Worm (Caenorhabditis elegans) whole organism, young adult: Measurements from ENCODE around the gene str-40.
A peak's percentile ranks its signal among the peaks of the same experiment; 100 is the strongest.

Experiments used
- B0035.1 ChIP-seq: sonication (generic microtip); optimal IDR thresholded peaks from 2 replicates; lab custom pipeline; 2016; ENCODE audit warnings: missing genetic modification characterization, mild to moderate bottlenecking, missing compliant biosample characterization, missing genotype, missing genetic modification reagents
- F23B12.7 ChIP-seq: sonication (generic microtip); optimal IDR thresholded peaks from 2 replicates; lab custom pipeline; 2017; ENCODE audit warnings: missing genetic modification characterization, mild to moderate bottlenecking, missing compliant biosample characterization, antibody characterized with exemption, moderate library complexity; ENCODE audit not compliant: insufficient read depth
- F39B2.1 ChIP-seq: fragments of 200-800 bp; sonication (Bioruptor generic); IDR thresholded peaks from 2 replicates; pipeline ENCODE4 v1.3.6; 2022; ENCODE audit warnings: missing genetic modification reagents, missing genetic modification characterization, missing compliant biosample characterization
- T07F8.4 ChIP-seq: sonication (generic microtip); optimal IDR thresholded peaks from 2 replicates; lab custom pipeline; 2016; ENCODE audit warnings: mild to moderate bottlenecking, missing genetic modification characterization, moderate library complexity, missing compliant biosample characterization
- Y53F4B.3 ChIP-seq: fragments of 200-800 bp; sonication (Bioruptor generic); IDR thresholded peaks from 2 replicates; pipeline ENCODE4 v1.3.6; 2022; ENCODE audit warnings: missing genetic modification reagents, missing genetic modification characterization, missing compliant biosample characterization
- ama-1 ChIP-seq, 3 experiments: fragments of 150-350 bp in 1 of 3; sonication (generic microtip) in 2 of 3; optimal IDR thresholded peaks; 2 replicates each; lab custom pipeline; 2014 to 2018; ENCODE audit warnings: missing biosample characterization in 2 of 3, missing genetic modification characterization in 2 of 3, missing genetic modification reagents in 2 of 3
- aptf-2 ChIP-seq: fragments of 200-800 bp; sonication (Bioruptor generic); conservative IDR thresholded peaks from 2 replicates; pipeline ENCODE4 v1.3.6; 2022; ENCODE audit warnings: missing genetic modification reagents, missing genetic modification characterization, missing compliant biosample characterization
- aptf-3 ChIP-seq: fragments of 200-800 bp; sonication (Bioruptor generic); IDR thresholded peaks from 2 replicates; pipeline ENCODE4 v1.3.6; 2022; ENCODE audit warnings: missing genetic modification characterization, missing compliant biosample characterization
- attf-6 ChIP-seq: fragments of 200-800 bp; sonication (Bioruptor generic); IDR thresholded peaks from 2 replicates; pipeline ENCODE4 v1.3.6; 2022; ENCODE audit warnings: missing genetic modification reagents, missing genetic modification characterization, missing compliant biosample characterization
- ccch-3 ChIP-seq: fragments of 200-800 bp; sonication (Bioruptor generic); optimal IDR thresholded peaks from 2 replicates; lab custom pipeline; 2018; ENCODE audit warnings: mild to moderate bottlenecking, missing genetic modification characterization, missing compliant biosample characterization
- cebp-1 ChIP-seq, 2 experiments: fragments of 200-800 bp in 1 of 2; sonication (Bioruptor generic) in 1 of 2; sonication (generic microtip) in 1 of 2; IDR thresholded peaks in 1 of 2; optimal IDR thresholded peaks in 1 of 2; 2 replicates each; pipeline versions ENCODE4 v1.3.6 to Lab custom; 2017 to 2022; ENCODE audit warnings: missing compliant biosample characterization in 2 of 2, missing genetic modification characterization in 2 of 2, mild to moderate bottlenecking in 1 of 2, missing genetic modification reagents in 1 of 2, moderate library complexity in 1 of 2
- ceh-27 ChIP-seq: fragments of 200-800 bp; sonication (Bioruptor generic); optimal IDR thresholded peaks from 2 replicates; lab custom pipeline; 2018; ENCODE audit warnings: mild to moderate bottlenecking, missing genetic modification characterization, moderate library complexity, missing compliant biosample characterization
- chd-7 ChIP-seq: sonication (generic microtip); optimal IDR thresholded peaks from 2 replicates; lab custom pipeline; 2016; ENCODE audit warnings: mild to moderate bottlenecking, missing genetic modification characterization, moderate library complexity, missing compliant biosample characterization
- dox-1 ChIP-seq: fragments of 200-800 bp; sonication (Bioruptor generic); IDR thresholded peaks from 2 replicates; pipeline ENCODE4 v1.3.6; 2022; ENCODE audit warnings: missing genetic modification reagents, missing genetic modification characterization, missing compliant biosample characterization
- dpl-1 ChIP-seq: fragments of 150-350 bp; optimal IDR thresholded peaks from 2 replicates; lab custom pipeline; 2014; ENCODE audit warnings: missing biosample characterization, missing genetic modification reagents, missing genetic modification characterization
- gei-17 ChIP-seq: fragments of 200-800 bp; sonication (Bioruptor generic); optimal IDR thresholded peaks from 2 replicates; lab custom pipeline; 2018; ENCODE audit warnings: mild to moderate bottlenecking, missing genetic modification characterization, missing compliant biosample characterization
- hmg-1.2 ChIP-seq: fragments of 200-800 bp; sonication (Bioruptor generic); IDR thresholded peaks from 2 replicates; pipeline ENCODE4 v1.3.6; 2022; ENCODE audit warnings: missing genetic modification reagents, missing genetic modification characterization, missing compliant biosample characterization
- hmg-20 ChIP-seq: fragments of 200-800 bp; sonication (Bioruptor generic); IDR thresholded peaks from 2 replicates; pipeline ENCODE4 v1.3.6; 2022; ENCODE audit warnings: missing genetic modification reagents, missing genetic modification characterization, missing compliant biosample characterization
- hrde-1 ChIP-seq: sonication (generic microtip); optimal IDR thresholded peaks from 2 replicates; lab custom pipeline; 2016; ENCODE audit warnings: missing genetic modification characterization, mild to moderate bottlenecking, missing compliant biosample characterization, moderate library complexity, missing genotype, missing genetic modification reagents, borderline replicate concordance
- let-526 ChIP-seq: fragments of 200-800 bp; sonication (Bioruptor generic); IDR thresholded peaks from 2 replicates; pipeline ENCODE4 v1.3.6; 2022; ENCODE audit warnings: missing genetic modification reagents, missing genetic modification characterization, missing compliant biosample characterization
- let-607 ChIP-seq, 2 experiments: fragments of 200-800 bp in 1 of 2; sonication (Bioruptor generic) in 1 of 2; sonication (generic microtip) in 1 of 2; optimal IDR thresholded peaks; 2 replicates each; lab custom pipeline; 2016 to 2018; ENCODE audit warnings: mild to moderate bottlenecking in 2 of 2, missing compliant biosample characterization in 2 of 2, missing genetic modification characterization in 2 of 2, moderate library complexity in 2 of 2, missing genotype in 1 of 2
- lin-26 ChIP-seq: fragments of 200-800 bp; sonication (Bioruptor generic); IDR thresholded peaks from 2 replicates; pipeline ENCODE4 v1.3.6; 2022; ENCODE audit warnings: missing genetic modification reagents, missing genetic modification characterization, missing compliant biosample characterization
- lsy-27 ChIP-seq: sonication (generic microtip); optimal IDR thresholded peaks from 2 replicates; lab custom pipeline; 2017; ENCODE audit warnings: missing genetic modification characterization, mild to moderate bottlenecking, missing compliant biosample characterization, antibody characterized with exemption, missing genotype, borderline replicate concordance; ENCODE audit not compliant: insufficient read depth
- madf-3 ChIP-seq: fragments of 200-800 bp; sonication (Bioruptor generic); IDR thresholded peaks from 2 replicates; pipeline ENCODE4 v1.3.6; 2022; ENCODE audit warnings: missing genetic modification reagents, missing genetic modification characterization, missing compliant biosample characterization
- madf-8 ChIP-seq: fragments of 200-800 bp; sonication (Bioruptor generic); conservative IDR thresholded peaks from 2 replicates; pipeline ENCODE4 v1.3.6; 2022; ENCODE audit warnings: missing genetic modification reagents, missing genetic modification characterization, missing compliant biosample characterization
- mel-28 ChIP-seq: sonication (generic microtip); optimal IDR thresholded peaks from 2 replicates; lab custom pipeline; 2016; ENCODE audit warnings: borderline replicate concordance, mild to moderate bottlenecking, missing genetic modification characterization, missing compliant biosample characterization
- mxl-1 ChIP-seq: sonication (generic microtip); optimal IDR thresholded peaks from 2 replicates; lab custom pipeline; 2016; ENCODE audit warnings: missing genetic modification characterization, missing compliant biosample characterization
- nhr-120 ChIP-seq: fragments of 200-800 bp; sonication (Bioruptor generic); IDR thresholded peaks from 2 replicates; pipeline ENCODE4 v1.3.6; 2022; ENCODE audit warnings: missing genetic modification characterization, missing compliant biosample characterization
- nhr-179 ChIP-seq: sonication (generic microtip); optimal IDR thresholded peaks from 2 replicates; lab custom pipeline; 2016; ENCODE audit warnings: mild to moderate bottlenecking, missing genetic modification characterization, missing compliant biosample characterization
- nhr-27 ChIP-seq: fragments of 200-800 bp; sonication (Bioruptor generic); optimal IDR thresholded peaks from 2 replicates; lab custom pipeline; 2018; ENCODE audit warnings: mild to moderate bottlenecking, missing genetic modification characterization, moderate library complexity, missing compliant biosample characterization
- rcor-1 ChIP-seq: fragments of 200-800 bp; sonication (Bioruptor generic); IDR thresholded peaks from 2 replicates; pipeline ENCODE4 v1.3.6; 2022; ENCODE audit warnings: missing genetic modification reagents, missing genetic modification characterization, missing compliant biosample characterization
- repo-1 ChIP-seq: sonication (generic microtip); optimal IDR thresholded peaks from 2 replicates; lab custom pipeline; 2017; ENCODE audit warnings: mild to moderate bottlenecking, missing genetic modification characterization, missing compliant biosample characterization
- sdz-38 ChIP-seq: sonication (generic microtip); optimal IDR thresholded peaks from 2 replicates; lab custom pipeline; 2016; ENCODE audit warnings: missing genotype, missing genetic modification characterization, missing compliant biosample characterization
- tbx-9 ChIP-seq: sonication (generic microtip); optimal IDR thresholded peaks from 2 replicates; lab custom pipeline; 2016; ENCODE audit warnings: borderline replicate concordance, missing genetic modification characterization, inconsistent platforms, missing compliant biosample characterization
- tlf-1 ChIP-seq: fragments of 200-800 bp; sonication (Bioruptor generic); optimal IDR thresholded peaks from 2 replicates; lab custom pipeline; 2018; ENCODE audit warnings: mild to moderate bottlenecking, missing genetic modification characterization, missing compliant biosample characterization
- unc-130 ChIP-seq: sonication (generic microtip); optimal IDR thresholded peaks from 2 replicates; lab custom pipeline; 2016; ENCODE audit warnings: missing genetic modification reagents, missing genetic modification characterization, missing compliant biosample characterization
- zfh-2 ChIP-seq: fragments of 200-800 bp; sonication (Bioruptor generic); conservative IDR thresholded peaks from 2 replicates; pipeline ENCODE4 v1.3.6; 2022; ENCODE audit warnings: missing genetic modification reagents, missing genetic modification characterization, missing compliant biosample characterization
- ztf-26 ChIP-seq: sonication (generic microtip); optimal IDR thresholded peaks from 2 replicates; lab custom pipeline; 2017; ENCODE audit warnings: missing genetic modification characterization, missing compliant biosample characterization

The str-40 gene

DNA sequence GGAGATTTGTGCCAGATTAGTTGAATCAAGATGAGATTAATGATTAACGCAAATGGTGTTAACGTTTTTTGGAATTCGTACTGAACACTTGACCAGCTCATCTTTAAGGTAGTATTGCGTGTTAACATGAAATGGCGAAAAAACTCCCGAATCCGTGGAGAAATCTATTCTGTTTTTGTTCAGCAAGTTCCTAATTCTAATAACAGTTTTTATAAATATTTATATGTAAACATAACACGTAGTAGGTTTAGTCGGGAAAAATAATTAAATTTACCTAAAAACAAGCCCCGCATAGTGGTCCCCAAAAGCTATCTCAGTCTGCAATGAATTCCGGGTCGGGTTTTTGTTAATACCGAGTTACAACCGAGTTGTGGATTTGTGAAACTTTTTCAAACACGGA is 10.0 kb downstream of the str-40 start, which contains the start of gene str-244:
str-244 (minus strand) TSS at position 101 of the 400 bp plus-strand sequence.
- TF ChIP-seq attf-6 (GFP tag; lab: Robert Waterston, UW) (no peak), lsy-27 (no peak), ztf-26 (tag; lab: Kevin White, UChicago) (no peak)

- TF ChIP-seq ama-1 (optimal IDR thresholded peaks at IDR 0.05; lab: Kevin White, UChicago) (no peak), ama-1 (GFP tag; optimal IDR thresholded peaks at IDR 0.05; lab: Kevin White, UChicago) (no peak), hrde-1 (tag; lab: Kevin White, UChicago) (no peak), let-607 (tag; optimal IDR thresholded peaks at IDR 0.05; lab: Kevin White, UChicago) (no peak), ceh-27 (GFP tag; lab: Kevin White, UChicago) (no peak), F39B2.1 (GFP tag; lab: Robert Waterston, UW) (no peak), dox-1 (GFP tag; lab: Robert Waterston, UW) (no peak), cebp-1 (GFP tag; IDR thresholded peaks at IDR 0.05; lab: Robert Waterston, UW) (no peak), cebp-1 (tag; optimal IDR thresholded peaks at IDR 0.05; lab: Kevin White, UChicago) (no peak), nhr-179 (tag; lab: Kevin White, UChicago) (no peak), F23B12.7 (tag; lab: Kevin White, UChicago) (no peak), sdz-38 (tag; lab: Kevin White, UChicago) (no peak), nhr-27 (tag; lab: Kevin White, UChicago) (no peak), aptf-3 (GFP tag; lab: Robert Waterston, UW) (no peak), repo-1 (tag; lab: Kevin White, UChicago) (no peak), lin-26 (no peak), madf-8 (GFP tag; lab: Robert Waterston, UW) (no peak), nhr-120 (no peak), hmg-1.2 (GFP tag; lab: Robert Waterston, UW) (no peak), mxl-1 (tag; lab: Kevin White, UChicago) (no peak)
- TF ChIP-seq, all 124 proteins: peak for 0
These were observed 14.7 kb downstream of the str-40 start, which contains the start of gene C50H11.8 for ce11 chrV:3054254-3054653. C50H11.8 (plus strand) TSS chrV:3054554.

DNA sequence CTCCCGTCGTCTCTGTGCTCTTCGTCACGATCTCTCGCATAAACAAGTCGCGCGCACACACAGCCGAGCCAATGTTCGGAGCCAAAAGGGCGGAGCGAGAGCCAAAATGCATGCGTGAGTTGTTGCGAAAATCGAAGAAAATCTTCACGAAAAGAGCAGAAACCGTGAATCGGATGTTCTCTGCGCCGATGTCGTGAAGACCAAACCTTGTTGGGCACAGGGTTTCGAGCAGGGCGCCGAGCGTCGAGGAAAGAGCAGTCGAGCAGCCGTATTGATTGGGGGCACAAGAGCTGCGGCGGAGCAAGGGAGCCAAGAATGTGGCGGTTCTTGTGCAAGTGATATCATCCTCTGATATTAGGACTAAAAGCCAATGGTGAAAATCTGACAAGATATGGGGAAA is 22.6 kb downstream of the str-40 start:
- TF ChIP-seq chd-7 (tag; lab: Kevin White, UChicago) = no peak
- peak; percentile 78 for TF ChIP-seq zfh-2 (GFP tag; lab: Robert Waterston, UW)
- TF ChIP-seq aptf-2 (GFP tag; lab: Robert Waterston, UW) = no peak
- TF ChIP-seq cebp-1 (GFP tag; IDR thresholded peaks at IDR 0.05; lab: Robert Waterston, UW) = no peak
- TF ChIP-seq cebp-1 (tag; optimal IDR thresholded peaks at IDR 0.05; lab: Kevin White, UChicago) = no peak
- TF ChIP-seq rcor-1 (GFP tag; lab: Robert Waterston, UW) = no peak
- no peak for TF ChIP-seq hmg-20 (GFP tag; lab: Robert Waterston, UW)
- TF ChIP-seq madf-3 (GFP tag; lab: Robert Waterston, UW) = 0 out of 2 replicates have a peak, but pooled peaks have one; percentile 17

DNA sequence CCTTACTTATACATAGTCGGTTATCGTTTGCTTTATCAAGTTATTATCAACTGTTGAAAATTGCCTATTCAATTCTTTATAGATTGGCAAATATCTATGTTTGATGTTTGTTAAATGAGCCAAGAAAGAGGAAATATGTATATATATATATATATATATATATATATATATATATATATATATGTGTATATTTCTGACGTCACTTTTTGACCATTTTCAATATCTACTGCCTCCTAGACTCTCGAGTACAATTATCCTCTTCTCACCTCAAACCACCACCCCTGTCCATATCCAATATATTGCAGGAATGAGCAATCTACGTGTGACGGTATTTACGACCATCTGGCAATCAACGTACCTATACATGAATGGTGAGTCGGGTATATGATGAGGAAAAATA is 24.2 kb downstream of the str-40 start, which contains the start of gene F59D6.1:
F59D6.1 (plus strand) TSS at position 301 of the 400 bp plus-strand sequence.
- TF ChIP-seq ccch-3 = no peak
- no peak for TF ChIP-seq mxl-1 (tag; lab: Kevin White, UChicago)
- TF ChIP-seq let-526 (GFP tag; lab: Robert Waterston, UW) = no peak
- TF ChIP-seq T07F8.4 = no peak
- TF ChIP-seq dpl-1 = no peak
- TF ChIP-seq tbx-9 = no peak
- no peak for TF ChIP-seq chd-7 (tag; lab: Kevin White, UChicago)
- TF ChIP-seq attf-6 (GFP tag; lab: Robert Waterston, UW) = no peak
- TF ChIP-seq hmg-20 (GFP tag; lab: Robert Waterston, UW) = no peak
- TF ChIP-seq gei-17 = no peak
- no peak for TF ChIP-seq mel-28 (tag; lab: Kevin White, UChicago)
- TF ChIP-seq tlf-1 = no peak
- TF ChIP-seq B0035.1 (tag; lab: Kevin White, UChicago) = no peak
- no peak for TF ChIP-seq unc-130 (GFP tag; lab: Kevin White, UChicago)
- TF ChIP-seq Y53F4B.3 (GFP tag; lab: Robert Waterston, UW) = no peak
